Fruit fly (Drosophila melanogaster) whole organism, wandering third instar larva: ENCODE data around the gene dor.

Experiments
- Abd-B ChIP-seq: fragments of >200 bp; optimal IDR thresholded peaks from 2 replicates; lab custom pipeline; 2017; ENCODE audit warnings: missing biosample characterization, missing genetic modification characterization
- GATAd ChIP-seq: sonication (Bioruptor generic); optimal IDR thresholded peaks from 2 replicates; lab custom pipeline; 2016; ENCODE audit warnings: missing biosample characterization, missing genetic modification characterization
- Hr83 ChIP-seq: fragments of 200-300 bp; sonication (Bioruptor generic); optimal IDR thresholded peaks from 2 replicates; lab custom pipeline; 2016; ENCODE audit warnings: missing biosample characterization, mild to moderate bottlenecking, missing genetic modification characterization, moderate library complexity; ENCODE audit not compliant: poor library complexity, severe bottlenecking
- Jra ChIP-seq: sonication (Bioruptor generic); optimal IDR thresholded peaks from 2 replicates; lab custom pipeline; 2016; ENCODE audit warnings: missing biosample characterization, missing genetic modification characterization
- Sp1 ChIP-seq: fragments of 200-800 bp; sonication (Bioruptor generic); optimal IDR thresholded peaks from 3 replicates; lab custom pipeline; 2019; ENCODE audit warnings: missing biosample characterization, mild to moderate bottlenecking, missing genetic modification characterization, moderate library complexity
- foxo ChIP-seq, 2 experiments: fragments of 200-800 bp; sonication (Bioruptor generic); optimal IDR thresholded peaks; 2 replicates in 1 of 2; 3 replicates in 1 of 2; lab custom pipeline; 2016 to 2017; ENCODE audit warnings: missing biosample characterization in 2 of 2, missing genetic modification characterization in 2 of 2
- h ChIP-seq: fragments of 200-800 bp; sonication (Bioruptor generic); optimal IDR thresholded peaks from 3 replicates; lab custom pipeline; 2016; ENCODE audit warnings: missing biosample characterization, mild to moderate bottlenecking, missing genetic modification characterization
- pan ChIP-seq: fragments of >200 bp; optimal IDR thresholded peaks from 2 replicates; lab custom pipeline; 2017
- psq ChIP-seq: fragments of 200-800 bp; sonication (Bioruptor generic); optimal IDR thresholded peaks from 3 replicates; lab custom pipeline; 2017; ENCODE audit warnings: missing biosample characterization, mild to moderate bottlenecking, missing genetic modification characterization, moderate library complexity

dm6 chrX:1618727-1619581 lies 45.9 kb upstream of the dor start:
- TF ChIP-seq Abd-B (GFP tag; lab: Kevin White, UChicago) (no peak), Sp1 (GFP tag; lab: Kevin White, UChicago) (no peak), pan (lab: Kevin White, UChicago) (no peak), psq (GFP tag; lab: Kevin White, UChicago) (no peak), GATAd (GFP tag; lab: Kevin White, UChicago) (no peak), Hr83 (GFP tag; lab: Kevin White, UChicago) (no peak), h (no peak), foxo (GFP tag; optimal IDR thresholded peaks at IDR 0.05; lab: Kevin White, UChicago) (no peak), Jra (GFP tag; lab: Kevin White, UChicago) (no peak)
